Worm (Caenorhabditis elegans): Measurements from ENCODE around the gene lys-5.
A peak's percentile ranks its signal among the peaks of the same experiment; 100 is the strongest.

lys-5 gene

DNA sequence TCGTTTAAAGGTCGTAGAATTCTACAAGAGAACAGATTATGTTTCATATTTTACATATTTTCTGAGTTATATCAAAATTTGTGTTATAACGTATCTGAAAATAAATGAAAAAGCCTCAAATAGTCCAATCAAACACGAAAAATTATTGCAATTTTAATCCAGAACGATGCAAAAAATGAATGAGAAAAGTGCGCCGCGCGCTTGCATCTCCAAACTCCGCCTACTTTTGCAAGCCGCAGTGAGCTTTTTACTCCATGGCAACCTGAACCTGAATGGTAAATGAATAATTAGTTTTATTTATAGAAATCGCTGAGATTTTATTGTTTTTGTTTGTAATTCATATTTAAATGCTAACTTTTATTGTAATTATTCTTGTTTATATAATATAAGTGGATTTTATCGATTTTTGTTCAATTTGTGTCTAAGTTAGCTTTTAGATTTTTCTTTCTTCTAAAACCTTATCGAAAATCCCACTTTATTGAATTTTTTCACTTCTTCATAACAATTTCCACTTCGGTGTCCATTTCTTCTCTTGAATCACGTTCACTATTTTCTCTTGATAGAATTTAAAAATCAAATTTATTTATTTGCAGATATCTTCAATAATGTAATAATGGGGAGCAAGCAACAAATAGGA is 30.9 kb upstream of the lys-5 start, which contains the start of gene ZK809.5 (continued):
- no peak for TF ChIP-seq ceh-44 (GFP tag; IDR thresholded peaks at IDR 0.05)
- no peak for TF ChIP-seq aly-2 (tag; optimal IDR thresholded peaks at IDR 0.05)
- TF ChIP-seq mes-2 (tag; optimal IDR thresholded peaks at IDR 0.05; ENCODE audit: poor library complexity, severe bottlenecking), result peak; percentile 54
- no peak for TF ChIP-seq nhr-102 (tag; optimal IDR thresholded peaks at IDR 0.05)
- no peak for TF ChIP-seq rbr-2 (tag; optimal IDR thresholded peaks at IDR 0.05)
- TF ChIP-seq ceh-20 (GFP tag; IDR thresholded peaks at IDR 0.05), result no peak
- no peak for TF ChIP-seq ceh-62 (tag; optimal IDR thresholded peaks at IDR 0.05)
- no peak for TF ChIP-seq madf-5 (GFP tag; IDR thresholded peaks at IDR 0.05)

DNA sequence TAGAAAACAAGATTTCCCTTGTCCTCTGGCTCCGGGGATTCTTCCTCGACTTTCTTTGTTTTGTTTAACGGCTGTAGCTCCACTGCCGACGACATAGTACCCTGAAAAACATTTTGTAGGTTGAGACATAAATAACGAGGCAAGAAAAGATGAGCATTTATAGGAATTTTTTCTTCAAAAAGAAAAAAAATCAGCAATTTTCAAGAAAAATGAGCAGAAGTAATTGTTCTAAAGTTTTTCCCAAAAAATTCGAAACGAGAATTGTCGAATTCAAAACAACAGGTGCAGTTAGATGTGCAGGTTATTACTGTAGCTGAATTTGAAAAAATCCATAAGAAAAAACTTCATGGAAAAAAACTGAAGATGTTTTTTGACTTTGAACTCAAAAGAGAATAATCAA is 30.0 kb upstream of the lys-5 start, which contains the start of gene ent-1:
Gene ent-1 (minus strand): TSS at position 101 of the 400 bp plus-strand sequence.
- TF ChIP-seq lin-38 (GFP tag; IDR thresholded peaks at IDR 0.05) (no peak), lsy-2 (tag; optimal IDR thresholded peaks at IDR 0.05) (peak in 1 of 2 experiments; percentile 9), zip-2 (tag; optimal IDR thresholded peaks at IDR 0.05) (no peak), ces-1 (GFP tag; optimal IDR thresholded peaks at IDR 0.05) (no peak), aha-1 (tag) (peak; percentile 70), daf-12 (tag; optimal IDR thresholded peaks at IDR 0.05) (no peak), duxl-1 (tag; optimal IDR thresholded peaks at IDR 0.05; ENCODE audit: poor library complexity) (no peak), unc-130 (GFP tag; optimal IDR thresholded peaks at IDR 0.05) (no peak), nhr-111 (GFP tag; optimal IDR thresholded peaks at IDR 0.05) (no peak), nhr-28 (tag; optimal IDR thresholded peaks at IDR 0.05) (no peak), sdz-12 (GFP tag; optimal IDR thresholded peaks at IDR 0.05) (no peak), F10B5.3 (tag; optimal IDR thresholded peaks at IDR 0.05) (no peak), rbr-2 (tag; optimal IDR thresholded peaks at IDR 0.05) (no peak)

DNA sequence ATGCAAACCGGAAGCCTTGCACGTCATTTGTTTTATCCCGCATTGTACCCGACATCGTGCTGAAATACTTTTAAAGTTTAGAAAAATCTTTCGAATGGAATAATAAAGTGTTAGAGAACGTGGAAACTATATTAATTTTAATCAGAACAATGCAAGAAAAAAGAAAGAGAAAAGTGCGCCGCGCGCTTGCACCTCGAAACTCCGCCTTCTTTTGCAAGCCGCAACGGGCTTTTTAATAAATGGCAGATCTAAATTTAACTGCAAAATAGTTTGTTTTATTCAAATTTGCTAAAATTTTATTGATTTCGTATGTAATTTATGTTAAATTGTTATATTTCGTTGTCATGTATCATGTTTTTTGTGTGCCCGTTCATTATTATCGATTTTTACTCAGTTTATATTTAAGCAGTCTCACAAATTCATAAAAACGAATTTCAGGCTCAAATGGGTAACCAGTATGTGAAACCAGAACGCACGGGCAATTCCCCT is 26.6 kb upstream of the lys-5 start, which contains the start of the genes acl-3 and ndub-6:
Gene acl-3 (minus strand): TSS at position 59 of the 489 bp plus-strand sequence.
Gene ndub-6 (plus strand): TSS at position 439 of the 489 bp plus-strand sequence.
- TF ChIP-seq daf-16 (GFP tag; optimal IDR thresholded peaks at IDR 0.05) (no peak), daf-16 (tag; optimal IDR thresholded peaks at IDR 0.05) (peak; percentile 14), mes-2 (tag; optimal IDR thresholded peaks at IDR 0.05; ENCODE audit: poor library complexity, severe bottlenecking) (peak; percentile 64), mdt-29 (GFP tag; IDR thresholded peaks at IDR 0.05) (no peak), nhr-77 (tag; optimal IDR thresholded peaks at IDR 0.05) (no peak), set-16 (GFP tag; IDR thresholded peaks at IDR 0.05) (no peak), nhr-10 (tag; optimal IDR thresholded peaks at IDR 0.05) (no peak), dmd-6 (GFP tag; IDR thresholded peaks at IDR 0.05) (no peak), nhr-6 (tag; optimal IDR thresholded peaks at IDR 0.05) (no peak), hif-1 (tag; optimal IDR thresholded peaks at IDR 0.05) (no peak)

DNA sequence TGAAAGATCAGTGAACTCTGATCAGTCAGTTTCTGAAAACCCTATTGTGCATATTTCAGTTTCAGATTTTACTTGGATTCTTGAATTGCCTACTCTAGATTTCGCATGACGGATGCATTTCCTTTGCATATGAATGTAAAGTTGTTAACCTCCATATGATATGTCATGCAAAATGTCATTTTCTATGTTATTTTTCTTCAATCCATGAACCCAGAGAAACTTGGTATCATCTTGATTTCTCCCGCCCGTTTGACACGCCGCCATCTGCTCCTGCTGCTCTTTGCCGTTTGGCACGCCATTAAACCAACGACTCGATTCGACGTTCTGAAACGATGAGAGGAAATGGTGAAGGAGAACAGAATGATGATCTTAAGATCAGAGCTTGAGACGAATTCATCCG is 25.0 kb upstream of the lys-5 start:
- TF ChIP-seq unc-62 (GFP tag; optimal IDR thresholded peaks at IDR 0.05 in 1 of 2), result peak in 1 of 2 experiments; percentile 93
- TF ChIP-seq unc-62 (tag; optimal IDR thresholded peaks at IDR 0.05), result no peak
- TF ChIP-seq zag-1 (tag; optimal IDR thresholded peaks at IDR 0.05), result no peak
- TF ChIP-seq nhr-111 (GFP tag; optimal IDR thresholded peaks at IDR 0.05), result no peak
- no peak for TF ChIP-seq jun-1 (tag; optimal IDR thresholded peaks at IDR 0.05)

DNA sequence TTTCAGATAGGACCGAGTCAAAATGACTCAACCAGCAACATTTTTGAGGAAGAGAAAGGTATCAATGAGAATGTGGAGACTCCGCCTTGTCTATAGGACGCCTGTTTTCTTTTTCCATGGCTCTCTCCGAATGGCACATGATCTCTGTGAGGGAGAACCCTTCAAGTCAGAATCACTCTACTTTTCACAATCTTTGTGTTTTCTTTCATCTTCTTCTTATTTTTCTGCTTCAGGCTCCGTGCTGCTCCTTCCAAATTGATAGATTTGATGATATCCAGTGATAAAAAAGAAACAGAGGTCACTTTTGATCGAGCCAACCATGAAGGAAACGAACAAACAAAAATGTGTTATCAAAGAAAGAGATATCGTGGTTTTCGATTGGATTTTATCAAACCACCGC is 23.6 kb upstream of the lys-5 start, which contains the start of gene ZK809.8:
Gene ZK809.8 (minus strand): TSS at position 34 of the 400 bp plus-strand sequence.
- TF ChIP-seq egl-43 (GFP tag; IDR thresholded peaks at IDR 0.05), result no peak
- TF ChIP-seq daf-16 (GFP tag; optimal IDR thresholded peaks at IDR 0.05), result peak in 1 of 2 experiments; percentile 77
- TF ChIP-seq daf-16 (tag; optimal IDR thresholded peaks at IDR 0.05), result no peak
- TF ChIP-seq egl-27 (tag; optimal IDR thresholded peaks at IDR 0.05), result no peak
- TF ChIP-seq hlh-11 (tag; optimal IDR thresholded peaks at IDR 0.05), result peak; percentile 44
- TF ChIP-seq T20F7.1 (GFP tag; optimal IDR thresholded peaks at IDR 0.05), result no peak
- TF ChIP-seq unc-62 (GFP tag; optimal IDR thresholded peaks at IDR 0.05 in 1 of 2), result peak in 1 of 2 experiments; percentile 87
- no peak for TF ChIP-seq unc-62 (tag; optimal IDR thresholded peaks at IDR 0.05)
- no peak for TF ChIP-seq dmd-9 (GFP tag; IDR thresholded peaks at IDR 0.05)
- TF ChIP-seq snpc-1.2 (GFP tag; IDR thresholded peaks at IDR 0.05), result no peak
- no peak for TF ChIP-seq T26A8.4 (GFP tag; IDR thresholded peaks at IDR 0.05)
- no peak for TF ChIP-seq mxl-3 (GFP tag; optimal IDR thresholded peaks at IDR 0.05)
- no peak for TF ChIP-seq spr-1 (tag; optimal IDR thresholded peaks at IDR 0.05)
- peak; percentile 5 for TF ChIP-seq hlh-30 (tag; optimal IDR thresholded peaks at IDR 0.05; ENCODE audit: insufficient read depth)
